Worm (Caenorhabditis elegans) whole organism, L4 larva: ENCODE data around the gene bath-46.

Experiments used
- F44E2.7 ChIP-seq: fragments of 200-800 bp; sonication (Bioruptor generic); IDR thresholded peaks from 2 replicates; pipeline ENCODE4 v2.1.2; 2022; ENCODE audit warnings: missing genetic modification characterization, missing compliant biosample characterization
- F49E8.2 ChIP-seq: sonication (generic microtip); optimal IDR thresholded peaks from 2 replicates; lab custom pipeline; 2016; ENCODE audit warnings: missing compliant biosample characterization, mild to moderate bottlenecking, missing genetic modification characterization, borderline replicate concordance
- aly-2 ChIP-seq: sonication (generic microtip); optimal IDR thresholded peaks from 2 replicates; lab custom pipeline; 2018; ENCODE audit warnings: missing biosample characterization, missing genetic modification characterization
- ceh-82 ChIP-seq: sonication (generic microtip); optimal IDR thresholded peaks from 2 replicates; lab custom pipeline; 2017; ENCODE audit warnings: missing biosample characterization, missing genetic modification characterization
- daf-8 ChIP-seq: fragments of 200-800 bp; sonication (Bioruptor generic); IDR thresholded peaks from 2 replicates; pipeline ENCODE4 v1.3.6; 2022; ENCODE audit warnings: missing genetic modification characterization, missing compliant biosample characterization
- jun-1 ChIP-seq: fragments of 150-350 bp; optimal IDR thresholded peaks from 2 replicates; lab custom pipeline; 2014; ENCODE audit warnings: missing biosample characterization, missing genetic modification reagents, missing genetic modification characterization
- lin-38 ChIP-seq: fragments of 200-800 bp; sonication (Bioruptor generic); IDR thresholded peaks from 2 replicates; pipeline ENCODE4 v1.3.6; 2022; ENCODE audit warnings: missing genetic modification reagents, missing genetic modification characterization, missing compliant biosample characterization
- mdl-1 ChIP-seq, 2 experiments: fragments of 150-350 bp in 1 of 2; sonication (generic microtip) in 1 of 2; optimal IDR thresholded peaks; 2 replicates each; lab custom pipeline; 2014 to 2017; ENCODE audit warnings: missing biosample characterization in 2 of 2, missing genetic modification characterization in 2 of 2
- nhr-10 ChIP-seq: fragments of 150-350 bp; optimal IDR thresholded peaks from 2 replicates; lab custom pipeline; 2014; ENCODE audit warnings: missing biosample characterization, missing genetic modification characterization
- nhr-25 ChIP-seq: sonication (generic microtip); optimal IDR thresholded peaks from 2 replicates; lab custom pipeline; 2017; ENCODE audit warnings: missing genetic modification characterization, mild to moderate bottlenecking, missing compliant biosample characterization, antibody characterized with exemption, moderate library complexity, borderline replicate concordance; ENCODE audit not compliant: insufficient read depth
- nhr-41 ChIP-seq: fragments of 200-800 bp; sonication (Bioruptor generic); IDR thresholded peaks from 2 replicates; pipeline ENCODE4 v1.3.6; 2022; ENCODE audit warnings: missing genetic modification reagents, missing genetic modification characterization, missing compliant biosample characterization
- nhr-76 ChIP-seq: fragments of 150-350 bp; optimal IDR thresholded peaks from 2 replicates; lab custom pipeline; 2014; ENCODE audit warnings: missing biosample characterization, missing genetic modification characterization
- sdz-12 ChIP-seq: fragments of 200-800 bp; sonication (Bioruptor generic); optimal IDR thresholded peaks from 2 replicates; lab custom pipeline; 2018; ENCODE audit warnings: mild to moderate bottlenecking, missing genetic modification characterization, missing compliant biosample characterization

DNA sequence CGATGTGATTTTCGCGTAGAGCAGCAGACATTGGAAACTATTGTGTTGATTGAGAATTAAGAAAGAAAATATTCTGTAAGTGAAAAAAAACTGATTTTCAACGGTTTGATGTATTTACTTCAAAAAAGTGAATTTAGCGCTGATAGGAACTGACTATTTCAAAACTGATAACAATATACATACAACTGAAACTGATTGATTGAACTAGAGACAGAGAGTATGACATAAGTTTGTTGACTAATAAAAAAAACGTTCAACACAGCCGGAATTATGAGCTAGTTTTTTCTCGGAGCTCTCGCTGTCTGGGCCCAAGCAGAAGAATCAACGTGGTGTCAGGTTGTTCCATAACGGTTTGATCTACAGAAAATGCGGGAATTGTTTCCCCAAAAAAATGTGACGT, 16.3 kb downstream of the bath-46 start, which contains the start of gene fbxa-164:
- TF ChIP-seq ceh-82 (tag; lab: Kevin White, UChicago) = no peak
- no peak for TF ChIP-seq nhr-76 (tag; lab: Kevin White, UChicago)
- no peak for TF ChIP-seq mdl-1 (tag; optimal IDR thresholded peaks at IDR 0.05; lab: Kevin White, UChicago)
- no peak for TF ChIP-seq F44E2.7 (GFP tag; lab: Robert Waterston, UW)
- no peak for TF ChIP-seq sdz-12 (GFP tag; lab: Kevin White, UChicago)
- TF ChIP-seq lin-38 = no peak
- TF ChIP-seq nhr-25 (tag; lab: Kevin White, UChicago) = no peak
- no peak for TF ChIP-seq nhr-41 (GFP tag; lab: Robert Waterston, UW)
- no peak for TF ChIP-seq nhr-10 (tag; lab: Kevin White, UChicago)
- TF ChIP-seq daf-8 = no peak
- TF ChIP-seq jun-1 (tag; lab: Kevin White, UChicago) = no peak
- no peak for TF ChIP-seq F49E8.2 (tag; lab: Kevin White, UChicago)
- TF ChIP-seq aly-2 (tag; lab: Kevin White, UChicago) = no peak
